Worm (Caenorhabditis elegans): Measurements from ENCODE around the gene odc-1.

ce11 chrV:6934212-6934611 is 34.2 kb upstream of the odc-1 start, which contains the start of gene lipl-6:
- no peak for TF ChIP-seq elt-3 (tag; optimal IDR thresholded peaks at IDR 0.05)
- no peak for TF ChIP-seq unc-62 (GFP tag; optimal IDR thresholded peaks at IDR 0.05)
- no peak for TF ChIP-seq lin-13 (tag; optimal IDR thresholded peaks at IDR 0.05)
- TF ChIP-seq snpc-4 (tag; optimal IDR thresholded peaks at IDR 0.05) = no peak
- TF ChIP-seq flh-1 (GFP tag; optimal IDR thresholded peaks at IDR 0.05) = no peak
- no peak for TF ChIP-seq mep-1 (tag; optimal IDR thresholded peaks at IDR 0.05)
- TF ChIP-seq nhr-28 (tag; optimal IDR thresholded peaks at IDR 0.05) = no peak
- TF ChIP-seq tbx-8 (GFP tag; optimal IDR thresholded peaks at IDR 0.05) = no peak
- no peak for TF ChIP-seq unc-120 (tag; optimal IDR thresholded peaks at IDR 0.05; ENCODE audit: poor library complexity, severe bottlenecking)
- TF ChIP-seq ces-1 (GFP tag; optimal IDR thresholded peaks at IDR 0.05) = no peak
- no peak for TF ChIP-seq M03D4.4 (tag; optimal IDR thresholded peaks at IDR 0.05)
